Worm (Caenorhabditis elegans) whole organism, L4 larva: ENCODE data around the gene Y70G10A.4.

Experiments
- F26F4.8 ChIP-seq: fragments of 200-800 bp; sonication (Bioruptor generic); conservative IDR thresholded peaks from 2 replicates; pipeline ENCODE4 v1.3.6; 2022; ENCODE audit warnings: missing genetic modification characterization, missing compliant biosample characterization
- F49E8.2 ChIP-seq: sonication (generic microtip); optimal IDR thresholded peaks from 2 replicates; lab custom pipeline; 2016; ENCODE audit warnings: missing compliant biosample characterization, mild to moderate bottlenecking, missing genetic modification characterization, borderline replicate concordance
- R02D3.7 ChIP-seq: fragments of 150-350 bp; sonication (generic microtip); optimal IDR thresholded peaks from 3 replicates; lab custom pipeline; 2014; ENCODE audit warnings: missing biosample characterization, missing genetic modification characterization
- T20F7.1 ChIP-seq: fragments of 200-800 bp; sonication (Bioruptor generic); optimal IDR thresholded peaks from 2 replicates; lab custom pipeline; 2018; ENCODE audit warnings: mild to moderate bottlenecking, missing genetic modification characterization, missing compliant biosample characterization
- Y105C5A.15 ChIP-seq: fragments of 200-800 bp; sonication (Bioruptor generic); IDR thresholded peaks from 2 replicates; pipeline ENCODE4 v1.3.6; 2022; ENCODE audit warnings: missing genetic modification characterization, missing compliant biosample characterization
- Y5F2A.4 ChIP-seq: fragments of 200-800 bp; sonication (Bioruptor generic); optimal IDR thresholded peaks from 2 replicates; lab custom pipeline; 2018; ENCODE audit warnings: mild to moderate bottlenecking, missing genetic modification characterization, missing compliant biosample characterization
- Y75B8A.6 ChIP-seq: fragments of 200-800 bp; sonication (Bioruptor generic); IDR thresholded peaks from 2 replicates; pipeline ENCODE4 v1.3.6; 2022; ENCODE audit warnings: missing genetic modification reagents, missing genetic modification characterization, missing compliant biosample characterization
- ama-1 ChIP-seq: fragments of 150-350 bp; optimal IDR thresholded peaks from 2 replicates; lab custom pipeline; 2014; ENCODE audit warnings: inconsistent platforms, mixed read lengths
- attf-4 ChIP-seq: sonication (generic microtip); optimal IDR thresholded peaks from 3 replicates; lab custom pipeline; 2017; ENCODE audit warnings: missing biosample characterization, missing genetic modification characterization
- ceh-20 ChIP-seq: fragments of 200-800 bp; sonication (Bioruptor generic); IDR thresholded peaks from 2 replicates; pipeline ENCODE4 v1.3.6; 2022; ENCODE audit warnings: missing genetic modification reagents, missing genetic modification characterization, missing compliant biosample characterization
- ctbp-1 ChIP-seq: fragments of 200-800 bp; sonication (Bioruptor generic); IDR thresholded peaks from 2 replicates; pipeline ENCODE4 v1.3.6; 2022; ENCODE audit warnings: missing genetic modification reagents, missing genetic modification characterization, missing compliant biosample characterization
- dmd-6 ChIP-seq: fragments of 200-800 bp; sonication (Bioruptor generic); IDR thresholded peaks from 2 replicates; pipeline ENCODE4 v1.3.6; 2022; ENCODE audit warnings: missing genetic modification reagents, missing genetic modification characterization, missing compliant biosample characterization
- dmd-9 ChIP-seq: fragments of 200-800 bp; sonication (Bioruptor generic); IDR thresholded peaks from 2 replicates; pipeline ENCODE4 v1.3.6; 2022; ENCODE audit warnings: missing genetic modification reagents, missing genetic modification characterization, missing compliant biosample characterization
- dve-1 ChIP-seq: sonication (generic microtip); optimal IDR thresholded peaks from 2 replicates; lab custom pipeline; 2017; ENCODE audit warnings: antibody characterized with exemption, mild to moderate bottlenecking, missing genetic modification characterization, missing compliant biosample characterization; ENCODE audit not compliant: insufficient read depth
- egl-43 ChIP-seq: fragments of 200-800 bp; sonication (Bioruptor generic); IDR thresholded peaks from 2 replicates; pipeline ENCODE4 v1.3.6; 2022; ENCODE audit warnings: missing genetic modification reagents, missing genetic modification characterization, missing compliant biosample characterization
- fkh-10 ChIP-seq: fragments of 150-350 bp; optimal IDR thresholded peaks from 2 replicates; lab custom pipeline; 2014; ENCODE audit warnings: missing biosample characterization, missing genetic modification reagents, missing genetic modification characterization
- fos-1 ChIP-seq: fragments of 150-350 bp; optimal IDR thresholded peaks from 2 replicates; lab custom pipeline; 2014; ENCODE audit warnings: missing biosample characterization, missing genetic modification characterization
- gei-8 ChIP-seq: fragments of 200-800 bp; sonication (Bioruptor generic); optimal IDR thresholded peaks from 2 replicates; lab custom pipeline; 2018; ENCODE audit warnings: mild to moderate bottlenecking, missing genetic modification characterization, missing compliant biosample characterization
- hif-1 ChIP-seq, 2 experiments: sonication (generic microtip); optimal IDR thresholded peaks; 2 replicates each; lab custom pipeline; 2016 to 2017; ENCODE audit warnings: missing compliant biosample characterization in 2 of 2, missing genetic modification characterization in 2 of 2, missing genetic modification reagents in 2 of 2, missing genotype in 2 of 2, mild to moderate bottlenecking in 1 of 2
- hlh-30 ChIP-seq: sonication (generic microtip); optimal IDR thresholded peaks from 2 replicates; lab custom pipeline; 2017; ENCODE audit warnings: antibody characterized with exemption, mild to moderate bottlenecking, missing genetic modification characterization, missing compliant biosample characterization; ENCODE audit not compliant: insufficient read depth
- jun-1 ChIP-seq: fragments of 150-350 bp; optimal IDR thresholded peaks from 2 replicates; lab custom pipeline; 2014; ENCODE audit warnings: missing biosample characterization, missing genetic modification reagents, missing genetic modification characterization
- lim-7 ChIP-seq: fragments of 200-800 bp; sonication (Bioruptor generic); IDR thresholded peaks from 2 replicates; pipeline ENCODE4 v1.3.6; 2022; ENCODE audit warnings: missing genetic modification characterization, missing compliant biosample characterization
- lin-38 ChIP-seq: fragments of 200-800 bp; sonication (Bioruptor generic); IDR thresholded peaks from 2 replicates; pipeline ENCODE4 v1.3.6; 2022; ENCODE audit warnings: missing genetic modification reagents, missing genetic modification characterization, missing compliant biosample characterization
- lin-39 ChIP-seq: fragments of 150-350 bp; optimal IDR thresholded peaks from 2 replicates; lab custom pipeline; 2014; ENCODE audit warnings: missing biosample characterization, missing genetic modification reagents, missing genetic modification characterization
- lir-3 ChIP-seq: sonication (generic microtip); optimal IDR thresholded peaks from 2 replicates; lab custom pipeline; 2016; ENCODE audit warnings: mild to moderate bottlenecking, missing genetic modification characterization, missing compliant biosample characterization
- lsy-2 ChIP-seq, 2 experiments: fragments of 150-350 bp in 1 of 2; sonication (generic microtip) in 1 of 2; optimal IDR thresholded peaks; 2 replicates each; lab custom pipeline; 2014 to 2017; ENCODE audit warnings: missing biosample characterization in 2 of 2, missing genetic modification characterization in 2 of 2
- madf-5 ChIP-seq, 2 experiments: fragments of 200-800 bp; sonication (Bioruptor generic); IDR thresholded peaks; 2 replicates each; pipeline ENCODE4 v1.3.6; 2022; ENCODE audit warnings: missing compliant biosample characterization in 2 of 2, missing genetic modification characterization in 2 of 2
- mdl-1 ChIP-seq, 2 experiments: fragments of 150-350 bp in 1 of 2; sonication (generic microtip) in 1 of 2; optimal IDR thresholded peaks; 2 replicates each; lab custom pipeline; 2014 to 2017; ENCODE audit warnings: missing biosample characterization in 2 of 2, missing genetic modification characterization in 2 of 2
- mdt-29 ChIP-seq: fragments of 200-800 bp; sonication (Bioruptor generic); IDR thresholded peaks from 2 replicates; pipeline ENCODE4 v1.3.6; 2022; ENCODE audit warnings: missing genetic modification reagents, missing genetic modification characterization, missing compliant biosample characterization
- mes-2 ChIP-seq: sonication (generic microtip); optimal IDR thresholded peaks from 2 replicates; lab custom pipeline; 2016; ENCODE audit warnings: missing genotype, mild to moderate bottlenecking, missing genetic modification characterization, missing compliant biosample characterization; ENCODE audit not compliant: poor library complexity, severe bottlenecking
- mxl-2 ChIP-seq: fragments of 200-800 bp; sonication (Bioruptor generic); conservative IDR thresholded peaks from 2 replicates; pipeline ENCODE4 v1.3.6; 2022; ENCODE audit warnings: missing genetic modification reagents, missing genetic modification characterization, missing compliant biosample characterization
- nhr-10 ChIP-seq: fragments of 150-350 bp; optimal IDR thresholded peaks from 2 replicates; lab custom pipeline; 2014; ENCODE audit warnings: missing biosample characterization, missing genetic modification characterization
- nhr-102 ChIP-seq: sonication (generic microtip); optimal IDR thresholded peaks from 2 replicates; lab custom pipeline; 2016; ENCODE audit warnings: mild to moderate bottlenecking, missing genetic modification characterization, moderate library complexity, missing compliant biosample characterization
- nhr-111 ChIP-seq: fragments of 200-800 bp; sonication (Bioruptor generic); optimal IDR thresholded peaks from 2 replicates; lab custom pipeline; 2018; ENCODE audit warnings: mild to moderate bottlenecking, missing genetic modification characterization, missing compliant biosample characterization
- nhr-25 ChIP-seq: sonication (generic microtip); optimal IDR thresholded peaks from 2 replicates; lab custom pipeline; 2017; ENCODE audit warnings: missing genetic modification characterization, mild to moderate bottlenecking, missing compliant biosample characterization, antibody characterized with exemption, moderate library complexity, borderline replicate concordance; ENCODE audit not compliant: insufficient read depth
- nhr-41 ChIP-seq: fragments of 200-800 bp; sonication (Bioruptor generic); IDR thresholded peaks from 2 replicates; pipeline ENCODE4 v1.3.6; 2022; ENCODE audit warnings: missing genetic modification reagents, missing genetic modification characterization, missing compliant biosample characterization
- nhr-42 ChIP-seq: fragments of 200-800 bp; sonication (Bioruptor generic); IDR thresholded peaks from 2 replicates; pipeline ENCODE4 v1.3.6; 2022; ENCODE audit warnings: missing genetic modification characterization, missing compliant biosample characterization
- nhr-48 ChIP-seq: sonication (generic microtip); optimal IDR thresholded peaks from 2 replicates; lab custom pipeline; 2016; ENCODE audit warnings: mild to moderate bottlenecking, missing genetic modification characterization, missing compliant biosample characterization
- nhr-6 ChIP-seq: fragments of 150-350 bp; optimal IDR thresholded peaks from 2 replicates; lab custom pipeline; 2014; ENCODE audit warnings: missing biosample characterization, missing genetic modification characterization
- pha-4 ChIP-seq, 2 experiments: fragments of 150-350 bp in 1 of 2; fragments of 200-800 bp in 1 of 2; sonication (Bioruptor generic) in 1 of 2; IDR thresholded peaks in 1 of 2; optimal IDR thresholded peaks in 1 of 2; 2 replicates each; pipeline versions ENCODE4 v1.3.6 to Lab custom; 2014 to 2022; ENCODE audit warnings: missing genetic modification characterization in 2 of 2, missing genetic modification reagents in 2 of 2, missing biosample characterization in 1 of 2, missing compliant biosample characterization in 1 of 2
- saeg-2 ChIP-seq: fragments of 200-800 bp; sonication (Bioruptor generic); IDR thresholded peaks from 2 replicates; pipeline ENCODE4 v1.3.6; 2022; ENCODE audit warnings: missing genetic modification reagents, missing genetic modification characterization, missing compliant biosample characterization
- set-16 ChIP-seq: fragments of 200-800 bp; sonication (Bioruptor generic); IDR thresholded peaks from 2 replicates; pipeline ENCODE4 v1.3.6; 2022; ENCODE audit warnings: missing genetic modification reagents, missing genetic modification characterization, missing compliant biosample characterization
- skn-1 ChIP-seq: fragments of 150-350 bp; optimal IDR thresholded peaks from 2 replicates; lab custom pipeline; 2014; ENCODE audit warnings: missing biosample characterization, missing genetic modification characterization
- snpc-4 ChIP-seq: fragments of 150-350 bp; optimal IDR thresholded peaks from 2 replicates; lab custom pipeline; 2014; ENCODE audit warnings: missing biosample characterization, missing genetic modification characterization
- spr-3 ChIP-seq: fragments of 200-800 bp; sonication (Bioruptor generic); optimal IDR thresholded peaks from 2 replicates; lab custom pipeline; 2018; ENCODE audit warnings: mild to moderate bottlenecking, missing genetic modification characterization, missing compliant biosample characterization
- unc-130 ChIP-seq: sonication (generic microtip); optimal IDR thresholded peaks from 2 replicates; lab custom pipeline; 2016; ENCODE audit warnings: missing genetic modification reagents, missing genetic modification characterization, missing compliant biosample characterization
- unc-39 ChIP-seq: sonication (generic microtip); optimal IDR thresholded peaks from 2 replicates; lab custom pipeline; 2017; ENCODE audit warnings: missing biosample characterization, missing genetic modification characterization
- zfp-2 ChIP-seq: sonication (generic microtip); optimal IDR thresholded peaks from 2 replicates; lab custom pipeline; 2016; ENCODE audit warnings: mild to moderate bottlenecking, missing genetic modification characterization, missing compliant biosample characterization
- zip-11 ChIP-seq: fragments of 200-800 bp; sonication (Bioruptor generic); IDR thresholded peaks from 2 replicates; pipeline ENCODE4 v1.3.6; 2022; ENCODE audit warnings: missing genetic modification characterization, missing compliant biosample characterization

Y70G10A.4 gene

ce11 chrIII:10214540-10214979 is 7.4 kb upstream of the Y70G10A.4 start (continued):
- TF ChIP-seq lin-39 (tag; lab: Kevin White, UChicago) (no peak), nhr-48 (tag; lab: Kevin White, UChicago) (peak; percentile 65), nhr-10 (tag; lab: Kevin White, UChicago) (peak; percentile 85), hif-1 (tag; optimal IDR thresholded peaks at IDR 0.05; lab: Kevin White, UChicago) (peak in 1 of 2 experiments; percentile 21), attf-4 (tag; lab: Kevin White, UChicago) (no peak), lim-7 (0 out of 2 replicates have a peak, but pooled peaks have one; percentile 32), hlh-30 (peak; percentile 58), dve-1 (tag; lab: Kevin White, UChicago) (peak; percentile 87), dmd-9 (GFP tag; lab: Robert Waterston, UW) (peak; percentile 77), Y5F2A.4 (GFP tag; lab: Kevin White, UChicago) (peak; percentile 2), gei-8 (GFP tag; lab: Kevin White, UChicago) (peak; percentile 52), unc-130 (GFP tag; lab: Kevin White, UChicago) (no peak), zip-11 (GFP tag; lab: Robert Waterston, UW) (no peak), mdl-1 (tag; optimal IDR thresholded peaks at IDR 0.05; lab: Kevin White, UChicago) (no peak), ceh-20 (GFP tag; lab: Robert Waterston, UW) (peak; percentile 58; the same call in 1 of the 2 replicates), zfp-2 (tag; lab: Kevin White, UChicago) (peak; percentile 5), dmd-6 (peak; percentile 59), mdt-29 (GFP tag; lab: Robert Waterston, UW) (peak; percentile 64), nhr-6 (tag; lab: Kevin White, UChicago) (no peak), Y105C5A.15 (peak; percentile 90), fkh-10 (GFP tag; lab: Kevin White, UChicago) (no peak), egl-43 (GFP tag; lab: Robert Waterston, UW) (peak; percentile 79), pha-4 (GFP tag; IDR thresholded peaks at IDR 0.05; lab: Robert Waterston, UW) (peak; percentile 83), pha-4 (tag; optimal IDR thresholded peaks at IDR 0.05; lab: Kevin White, UChicago) (no peak), madf-5 (GFP tag; IDR thresholded peaks at IDR 0.05; lab: Robert Waterston, UW) (no peak; a peak in 1 of 4 replicates), ama-1 (peak; percentile 90), set-16 (GFP tag; lab: Robert Waterston, UW) (peak; percentile 27; the same call in 1 of the 2 replicates), nhr-41 (0 out of 2 replicates have a peak, but pooled peaks have one; percentile 19), nhr-111 (GFP tag; lab: Kevin White, UChicago) (no peak), nhr-25 (tag; lab: Kevin White, UChicago) (peak; percentile 69), mxl-2 (no peak), T20F7.1 (GFP tag; lab: Kevin White, UChicago) (no peak), F49E8.2 (tag; lab: Kevin White, UChicago) (peak; percentile 19), nhr-42 (GFP tag; lab: Robert Waterston, UW) (peak; percentile 71; the same call in 1 of the 2 replicates), Y75B8A.6 (peak; percentile 93), spr-3 (GFP tag; lab: Kevin White, UChicago) (peak; percentile 80), snpc-4 (tag; lab: Kevin White, UChicago) (no peak), saeg-2 (GFP tag; lab: Robert Waterston, UW) (0 out of 2 replicates have a peak, but pooled peaks have one; percentile 43), unc-39 (tag; lab: Kevin White, UChicago) (no peak), skn-1 (no peak), lir-3 (tag; lab: Kevin White, UChicago) (no peak), fos-1 (tag; lab: Kevin White, UChicago) (peak; percentile 32), R02D3.7 (tag; lab: Kevin White, UChicago) (no peak), ctbp-1 (GFP tag; lab: Robert Waterston, UW) (0 out of 2 replicates have a peak, but pooled peaks have one; percentile 56), F26F4.8 (0 out of 2 replicates have a peak, but pooled peaks have one; percentile 48), lsy-2 (tag; optimal IDR thresholded peaks at IDR 0.05; lab: Kevin White, UChicago) (peak; percentile 5 to 74), nhr-102 (tag; lab: Kevin White, UChicago) (peak; percentile 79), jun-1 (tag; lab: Kevin White, UChicago) (peak; percentile 49), lin-38 (GFP tag; lab: Robert Waterston, UW) (peak; percentile 75), mes-2 (tag; lab: Kevin White, UChicago) (peak; percentile 49)
